Fruit fly (Drosophila melanogaster) whole organism, prepupa: ENCODE data around the gene Eato.

Source experiments
- Blimp-1 ChIP-seq: fragments of 200-800 bp; sonication (Bioruptor generic); optimal IDR thresholded peaks from 3 replicates; lab custom pipeline; 2017; ENCODE audit warnings: missing biosample characterization, missing genetic modification characterization, mild to moderate bottlenecking, moderate library complexity, missing genetic modification reagents
- CG10669 ChIP-seq: fragments of 200-800 bp; sonication (Bioruptor generic); optimal IDR thresholded peaks from 3 replicates; lab custom pipeline; 2018; ENCODE audit warnings: missing biosample characterization, mild to moderate bottlenecking, missing genetic modification characterization, moderate library complexity
- CG11294 ChIP-seq: fragments of 200-800 bp; sonication (Bioruptor generic); IDR thresholded peaks from 2 replicates; pipeline ENCODE4 v1.3.6; 2022; ENCODE audit warnings: missing biosample characterization, missing genetic modification characterization
- CG11902 ChIP-seq: fragments of 200-800 bp; sonication (Bioruptor generic); optimal IDR thresholded peaks from 3 replicates; lab custom pipeline; 2016; ENCODE audit warnings: missing biosample characterization, missing genetic modification characterization
- CG15336 ChIP-seq: fragments of 200-800 bp; sonication (Bioruptor generic); IDR thresholded peaks from 2 replicates; pipeline ENCODE4 v1.3.6; 2022; ENCODE audit warnings: missing biosample characterization, missing genetic modification characterization
- CG16779 ChIP-seq: fragments of 200-800 bp; sonication (Bioruptor generic); optimal IDR thresholded peaks from 3 replicates; lab custom pipeline; 2017; ENCODE audit warnings: missing biosample characterization, mild to moderate bottlenecking, missing genetic modification characterization
- CG3032 ChIP-seq: fragments of 200-800 bp; optimal IDR thresholded peaks from 2 replicates; lab custom pipeline; 2019; ENCODE audit warnings: missing biosample characterization, mild to moderate bottlenecking, missing genetic modification characterization, moderate library complexity
- CG31627 ChIP-seq: fragments of 200-800 bp; sonication (Bioruptor generic); optimal IDR thresholded peaks from 3 replicates; lab custom pipeline; 2016; ENCODE audit warnings: missing biosample characterization, missing genetic modification characterization
- CG32006 ChIP-seq: fragments of 200-800 bp; sonication (Bioruptor generic); optimal IDR thresholded peaks from 3 replicates; lab custom pipeline; 2017; ENCODE audit warnings: missing biosample characterization, mild to moderate bottlenecking, missing genetic modification characterization
- CG34406 ChIP-seq: fragments of 200-800 bp; sonication (Bioruptor generic); optimal IDR thresholded peaks from 3 replicates; lab custom pipeline; 2016; ENCODE audit warnings: missing biosample characterization, missing genetic modification characterization
- CG4318 ChIP-seq: fragments of 200-800 bp; sonication (Bioruptor generic); optimal IDR thresholded peaks from 3 replicates; lab custom pipeline; 2017; ENCODE audit warnings: missing biosample characterization, mild to moderate bottlenecking, missing genetic modification characterization
- CG6163 ChIP-seq: fragments of 200-800 bp; sonication (Bioruptor generic); IDR thresholded peaks from 3 replicates; pipeline ENCODE4 v1.3.6; 2022; ENCODE audit warnings: missing biosample characterization, missing genetic modification characterization
- CG6276 ChIP-seq: fragments of 200-800 bp; sonication (Bioruptor generic); optimal IDR thresholded peaks from 2 replicates; lab custom pipeline; 2017; ENCODE audit warnings: missing biosample characterization, mild to moderate bottlenecking, missing genetic modification characterization
- CG6808 ChIP-seq: fragments of 200-800 bp; sonication (Bioruptor generic); optimal IDR thresholded peaks from 3 replicates; lab custom pipeline; 2017; ENCODE audit warnings: missing biosample characterization, missing genetic modification characterization, mild to moderate bottlenecking, moderate library complexity, missing genetic modification reagents
- CG8319 ChIP-seq: fragments of 200-800 bp; sonication (Bioruptor generic); optimal IDR thresholded peaks from 3 replicates; lab custom pipeline; 2016; ENCODE audit warnings: missing biosample characterization, missing genetic modification characterization
- CG8632 ChIP-seq: fragments of 200-800 bp; sonication (Bioruptor generic); optimal IDR thresholded peaks from 3 replicates; lab custom pipeline; 2016; ENCODE audit warnings: missing biosample characterization, missing genetic modification characterization
- CG9139 ChIP-seq: fragments of 200-800 bp; sonication (Bioruptor generic); optimal IDR thresholded peaks from 3 replicates; lab custom pipeline; 2017; ENCODE audit warnings: missing biosample characterization, mild to moderate bottlenecking, missing genetic modification characterization
- Eip75B ChIP-seq: fragments of 200-800 bp; sonication (Bioruptor generic); optimal IDR thresholded peaks from 3 replicates; lab custom pipeline; 2016; ENCODE audit warnings: missing biosample characterization, missing genetic modification characterization
- Eip78C ChIP-seq: fragments of 200-800 bp; sonication (Bioruptor generic); peaks from one replicate; lab custom pipeline; 2016; ENCODE audit warnings: missing biosample characterization, missing genetic modification characterization
- Eip93F ChIP-seq: fragments of 200-800 bp; sonication (Bioruptor generic); optimal IDR thresholded peaks from 2 replicates; lab custom pipeline; 2016; ENCODE audit warnings: missing biosample characterization, mild to moderate bottlenecking, missing genetic modification characterization
- Ets21C ChIP-seq: fragments of 200-800 bp; sonication (Bioruptor generic); optimal IDR thresholded peaks from 3 replicates; lab custom pipeline; 2016; ENCODE audit warnings: missing biosample characterization, missing genetic modification characterization
- Ets96B ChIP-seq: fragments of 200-800 bp; optimal IDR thresholded peaks from 2 replicates; lab custom pipeline; 2019; ENCODE audit warnings: missing biosample characterization, mild to moderate bottlenecking, missing genetic modification characterization, moderate library complexity
- Gug ChIP-seq: fragments of 200-800 bp; sonication (Bioruptor generic); IDR thresholded peaks from 2 replicates; pipeline ENCODE4 v1.3.6; 2022; ENCODE audit warnings: missing biosample characterization, missing genetic modification characterization
- Hr38 ChIP-seq: sonication (Bioruptor generic); optimal IDR thresholded peaks from 2 replicates; lab custom pipeline; 2016; ENCODE audit warnings: missing biosample characterization, missing genetic modification characterization
- Hr39 ChIP-seq: fragments of 200-800 bp; sonication (Bioruptor generic); optimal IDR thresholded peaks from 2 replicates; lab custom pipeline; 2016; ENCODE audit warnings: missing biosample characterization, missing genetic modification characterization
- Lpt ChIP-seq: fragments of 200-800 bp; sonication (Bioruptor generic); optimal IDR thresholded peaks from 3 replicates; lab custom pipeline; 2016; ENCODE audit warnings: missing biosample characterization, missing genetic modification characterization
- Smox ChIP-seq: fragments of 200-800 bp; sonication (Bioruptor generic); optimal IDR thresholded peaks from 3 replicates; lab custom pipeline; 2016; ENCODE audit warnings: missing biosample characterization, missing genetic modification characterization
- Sox102F ChIP-seq: fragments of 200-800 bp; sonication (Bioruptor generic); optimal IDR thresholded peaks from 2 replicates; lab custom pipeline; 2016; ENCODE audit warnings: missing biosample characterization, mild to moderate bottlenecking, missing genetic modification characterization
- Sox14 ChIP-seq: fragments of 200-800 bp; sonication (Bioruptor generic); optimal IDR thresholded peaks from 3 replicates; lab custom pipeline; 2016; ENCODE audit warnings: missing biosample characterization, missing genetic modification characterization
- Sox15 ChIP-seq: fragments of 200-800 bp; sonication (Bioruptor generic); optimal IDR thresholded peaks from 3 replicates; lab custom pipeline; 2016; ENCODE audit warnings: missing biosample characterization, missing genetic modification characterization
- achi ChIP-seq: fragments of 200-800 bp; sonication (Bioruptor generic); optimal IDR thresholded peaks from 3 replicates; lab custom pipeline; 2016; ENCODE audit warnings: missing biosample characterization, missing genetic modification characterization
- acj6 ChIP-seq: fragments of 200-800 bp; sonication (Bioruptor generic); optimal IDR thresholded peaks from 3 replicates; lab custom pipeline; 2016; ENCODE audit warnings: missing biosample characterization, missing genetic modification characterization
- cyc ChIP-seq: fragments of 200-800 bp; sonication (Bioruptor generic); optimal IDR thresholded peaks from 3 replicates; lab custom pipeline; 2016; ENCODE audit warnings: missing biosample characterization, missing genetic modification characterization
- dsx ChIP-seq: fragments of 200-800 bp; optimal IDR thresholded peaks from 3 replicates; lab custom pipeline; 2019; ENCODE audit warnings: missing biosample characterization, mild to moderate bottlenecking, missing genetic modification characterization, moderate library complexity; ENCODE audit not compliant: poor library complexity, severe bottlenecking
- eg ChIP-seq: fragments of 200-800 bp; sonication (Bioruptor generic); IDR thresholded peaks from 3 replicates; pipeline ENCODE4 v1.3.6; 2022; ENCODE audit warnings: missing biosample characterization, missing genetic modification characterization
- esn ChIP-seq: fragments of 200-800 bp; sonication (Bioruptor generic); optimal IDR thresholded peaks from 2 replicates; lab custom pipeline; 2016; ENCODE audit warnings: missing biosample characterization, mild to moderate bottlenecking, missing genetic modification characterization, moderate library complexity
- fd59A ChIP-seq: fragments of 200-800 bp; sonication (Bioruptor generic); optimal IDR thresholded peaks from 2 replicates; lab custom pipeline; 2017; ENCODE audit warnings: missing biosample characterization, mild to moderate bottlenecking, missing genetic modification characterization, missing genetic modification reagents
- pdm3 ChIP-seq: fragments of 200-800 bp; sonication (Bioruptor generic); optimal IDR thresholded peaks from 3 replicates; lab custom pipeline; 2016; ENCODE audit warnings: missing biosample characterization, missing genetic modification characterization
- salr ChIP-seq, 2 experiments: fragments of 200-800 bp; sonication (Bioruptor generic); optimal IDR thresholded peaks; 3 replicates each; lab custom pipeline; 2016 to 2018; ENCODE audit warnings: missing biosample characterization in 2 of 2, missing genetic modification characterization in 2 of 2, mild to moderate bottlenecking in 1 of 2
- spab ChIP-seq: fragments of 200-800 bp; sonication (Bioruptor generic); optimal IDR thresholded peaks from 2 replicates; lab custom pipeline; 2017; ENCODE audit warnings: missing biosample characterization, mild to moderate bottlenecking, missing genetic modification characterization, missing genetic modification reagents
- ss ChIP-seq, 2 experiments: fragments of 200-800 bp; sonication (Bioruptor generic); optimal IDR thresholded peaks; 2 replicates in 1 of 2; 3 replicates in 1 of 2; lab custom pipeline; 2017 to 2018; ENCODE audit warnings: mild to moderate bottlenecking in 2 of 2, missing biosample characterization in 2 of 2, missing genetic modification characterization in 2 of 2, moderate library complexity in 1 of 2
- topi ChIP-seq: fragments of 200-800 bp; sonication (Bioruptor generic); optimal IDR thresholded peaks from 3 replicates; lab custom pipeline; 2016; ENCODE audit warnings: missing biosample characterization, missing genetic modification characterization
- vri ChIP-seq: fragments of 200-800 bp; sonication (Bioruptor generic); optimal IDR thresholded peaks from 3 replicates; lab custom pipeline; 2016; ENCODE audit warnings: missing biosample characterization, mild to moderate bottlenecking, missing genetic modification characterization

Gene Eato

dm6 chr2L:13770884-13771283 lies 13.0 kb upstream of the Eato start:
- TF ChIP-seq Ets96B (tag; lab: Kevin White, UChicago) (no peak), CG6276 (GFP tag; lab: Kevin White, UChicago) (peak; percentile 88)

dm6 chr2L:13773697-13774096 lies 10.2 kb upstream of the Eato start, which contains the start of gene CG43376:
CG43376 (plus strand) TSS chr2L:13773997.
- no peak for TF ChIP-seq eg (GFP tag; lab: Robert Waterston, UW)

- TF ChIP-seq dsx (GFP tag; lab: Kevin White, UChicago) (peak; percentile 53), Ets96B (tag; lab: Kevin White, UChicago) (no peak), CG6163 (GFP tag; lab: Robert Waterston, UW) (peak; percentile 47; the same call in 1 of the 3 replicates), Lpt (GFP tag; lab: Kevin White, UChicago) (peak; percentile 11)
These were observed 6.8 kb upstream of the Eato start for dm6 chr2L:13776928-13777686.

- TF ChIP-seq ss (GFP tag; optimal IDR thresholded peaks at IDR 0.05; lab: Kevin White, UChicago), result no peak
- no peak for TF ChIP-seq spab
- TF ChIP-seq CG8319 (GFP tag; lab: Kevin White, UChicago), result no peak
- peak; percentile 43 for TF ChIP-seq esn (GFP tag; lab: Kevin White, UChicago)
- no peak for TF ChIP-seq Hr38
- TF ChIP-seq cyc (GFP tag; lab: Kevin White, UChicago), result peak; percentile 24
- no peak for TF ChIP-seq CG16779
- no peak for TF ChIP-seq Ets21C (GFP tag; lab: Kevin White, UChicago)
- TF ChIP-seq Sox14, result peak; percentile 40
- TF ChIP-seq CG4318 (GFP tag; lab: Kevin White, UChicago), result peak; percentile 77
- peak; percentile 63 for TF ChIP-seq pdm3 (GFP tag; lab: Kevin White, UChicago)
- TF ChIP-seq vri (GFP tag; lab: Kevin White, UChicago), result no peak
- TF ChIP-seq CG3032 (tag; lab: Kevin White, UChicago), result no peak
- peak; percentile 3 for TF ChIP-seq Sox102F (GFP tag; lab: Kevin White, UChicago)
- peak; percentile 18 for TF ChIP-seq Hr39 (GFP tag; lab: Kevin White, UChicago)
- TF ChIP-seq Eip93F (GFP tag; lab: Kevin White, UChicago), result no peak
- no peak for TF ChIP-seq dsx (GFP tag; lab: Kevin White, UChicago)
- TF ChIP-seq Eip75B (GFP tag; lab: Kevin White, UChicago), result peak; percentile 2
- no peak for TF ChIP-seq fd59A
- peak; percentile 76 for TF ChIP-seq CG15336 (GFP tag; lab: Robert Waterston, UW)
- TF ChIP-seq CG34406 (GFP tag; lab: Kevin White, UChicago), result peak; percentile 1
- TF ChIP-seq Gug, result peak; percentile 63
- TF ChIP-seq CG6808, result no peak
- peak in 1 of 2 experiments; percentile 53 for TF ChIP-seq salr (GFP tag; optimal IDR thresholded peaks at IDR 0.05; lab: Kevin White, UChicago)
- TF ChIP-seq Ets96B (tag; lab: Kevin White, UChicago), result no peak
- peak; percentile 10 for TF ChIP-seq CG31627 (GFP tag; lab: Kevin White, UChicago)
- TF ChIP-seq achi (GFP tag; lab: Kevin White, UChicago), result peak; percentile 56
- TF ChIP-seq CG11902, result no peak
- TF ChIP-seq CG8632 (GFP tag; lab: Kevin White, UChicago), result no peak
- TF ChIP-seq Sox15 (GFP tag; lab: Kevin White, UChicago), result no peak
- peak; percentile 3 for TF ChIP-seq CG10669 (GFP tag; lab: Kevin White, UChicago)
- TF ChIP-seq topi (GFP tag; lab: Kevin White, UChicago), result peak; percentile 43
- peak; percentile 83 for TF ChIP-seq Eip78C (GFP tag; lab: Kevin White, UChicago)
- peak; percentile 72 for TF ChIP-seq CG6276 (GFP tag; lab: Kevin White, UChicago)
- no peak for TF ChIP-seq Blimp-1 (GFP tag; lab: Kevin White, UChicago)
- peak; percentile 83 for TF ChIP-seq eg (GFP tag; lab: Robert Waterston, UW)
- peak; percentile 90 for TF ChIP-seq CG32006
- TF ChIP-seq Smox (GFP tag; lab: Kevin White, UChicago), result no peak
- TF ChIP-seq Lpt (GFP tag; lab: Kevin White, UChicago), result peak; percentile 57
- TF ChIP-seq CG11294, result peak; percentile 61
- no peak for TF ChIP-seq CG9139 (GFP tag; lab: Kevin White, UChicago)
- peak; percentile 53 for TF ChIP-seq acj6 (GFP tag; lab: Kevin White, UChicago)
These were observed 5.2 kb upstream of the Eato start for dm6 chr2L:13778648-13779047.
